Fruit fly (Drosophila melanogaster) whole organism, embryonic: ENCODE data around the gene Tg.

Source experiments
- Adf1 ChIP-seq: fragments of 200-800 bp; sonication (Bioruptor generic); IDR thresholded peaks from 2 replicates; pipeline ENCODE4 v1.3.6; 2022; ENCODE audit warnings: missing biosample characterization, missing genetic modification characterization
- CG10147 ChIP-seq: fragments of 200-800 bp; sonication (Bioruptor generic); optimal IDR thresholded peaks from 2 replicates; lab custom pipeline; 2019; ENCODE audit warnings: missing biosample characterization, mild to moderate bottlenecking, missing genetic modification characterization, moderate library complexity
- CG11696 ChIP-seq: fragments of 200-800 bp; sonication (Bioruptor generic); IDR thresholded peaks from 2 replicates; pipeline ENCODE4 v1.3.6; 2022; ENCODE audit warnings: missing biosample characterization, missing genetic modification characterization
- CG12299 ChIP-seq: fragments of 200-800 bp; sonication (Bioruptor generic); optimal IDR thresholded peaks from 2 replicates; lab custom pipeline; 2018; ENCODE audit warnings: missing biosample characterization, mild to moderate bottlenecking, missing genetic modification characterization
- CG14050 ChIP-seq: fragments of 200-800 bp; sonication (Bioruptor generic); IDR thresholded peaks from 3 replicates; pipeline ENCODE4 v1.3.6; 2022; ENCODE audit warnings: missing biosample characterization, missing genetic modification characterization
- CG14710 ChIP-seq: fragments of 200-800 bp; sonication (Bioruptor generic); optimal IDR thresholded peaks from 3 replicates; lab custom pipeline; 2019; ENCODE audit warnings: missing biosample characterization, mild to moderate bottlenecking, missing genetic modification characterization, moderate library complexity
- CG1647 ChIP-seq: fragments of 200-800 bp; sonication (Bioruptor generic); optimal IDR thresholded peaks from 3 replicates; lab custom pipeline; 2016; ENCODE audit warnings: missing biosample characterization, missing genetic modification characterization
- CG16863 ChIP-seq: fragments of 200-800 bp; sonication (Bioruptor generic); optimal IDR thresholded peaks from 3 replicates; lab custom pipeline; 2016; ENCODE audit warnings: missing biosample characterization, missing genetic modification characterization
- CG17912 ChIP-seq: fragments of 200-800 bp; sonication (Bioruptor generic); optimal IDR thresholded peaks from 2 replicates; lab custom pipeline; 2018; ENCODE audit warnings: missing biosample characterization, mild to moderate bottlenecking, missing genetic modification characterization
- CG34422 ChIP-seq: fragments of 200-800 bp; sonication (Bioruptor generic); IDR thresholded peaks from 3 replicates; pipeline ENCODE4 v1.3.6; 2022; ENCODE audit warnings: missing biosample characterization, missing genetic modification characterization
- CG42726 ChIP-seq: fragments of 200-800 bp; sonication (Bioruptor generic); IDR thresholded peaks from 2 replicates; pipeline ENCODE4 v1.3.6; 2022; ENCODE audit warnings: missing biosample characterization, missing genetic modification characterization; ENCODE audit not compliant: partially characterized antibody
- CG4282 ChIP-seq: fragments of 200-800 bp; sonication (Bioruptor generic); optimal IDR thresholded peaks from 2 replicates; lab custom pipeline; 2016; ENCODE audit warnings: missing biosample characterization, missing genetic modification characterization
- CG4404 ChIP-seq: fragments of 200-800 bp; sonication (Bioruptor generic); IDR thresholded peaks from 2 replicates; pipeline ENCODE4 v1.3.6; 2022; ENCODE audit warnings: missing biosample characterization, missing genetic modification characterization
- CG4707 ChIP-seq: fragments of 200-800 bp; sonication (Bioruptor generic); optimal IDR thresholded peaks from 2 replicates; lab custom pipeline; 2018; ENCODE audit warnings: missing biosample characterization, mild to moderate bottlenecking, missing genetic modification characterization, moderate library complexity
- CG6175 ChIP-seq: fragments of 200-800 bp; sonication (Bioruptor generic); IDR thresholded peaks from 3 replicates; pipeline ENCODE4 v1.3.6; 2022; ENCODE audit warnings: missing biosample characterization, missing genetic modification characterization
- CG6254 ChIP-seq: fragments of 200-800 bp; sonication (Bioruptor generic); optimal IDR thresholded peaks from 3 replicates; lab custom pipeline; 2017; ENCODE audit warnings: mild to moderate bottlenecking, missing biosample characterization, missing genetic modification reagents, missing genetic modification characterization
- CG6683 ChIP-seq: fragments of 200-800 bp; sonication (Bioruptor generic); optimal IDR thresholded peaks from 2 replicates; lab custom pipeline; 2017; ENCODE audit warnings: missing biosample characterization, mild to moderate bottlenecking, missing genetic modification characterization, missing genetic modification reagents
- CG7786 ChIP-seq: fragments of 200-800 bp; sonication (Bioruptor generic); optimal IDR thresholded peaks from 2 replicates; lab custom pipeline; 2016; ENCODE audit warnings: missing biosample characterization, missing genetic modification characterization
- CkIIα-i1 ChIP-seq: fragments of 200-800 bp; sonication (Bioruptor generic); IDR thresholded peaks from 2 replicates; pipeline ENCODE4 v1.3.6; 2022; ENCODE audit warnings: missing biosample characterization, missing genetic modification characterization
- CoRest ChIP-seq: fragments of 200-800 bp; sonication (Bioruptor generic); optimal IDR thresholded peaks from 3 replicates; lab custom pipeline; 2018; ENCODE audit warnings: missing biosample characterization, mild to moderate bottlenecking, missing genetic modification characterization, moderate library complexity
- Dfd ChIP-seq, 2 experiments: fragments of >200 bp; optimal IDR thresholded peaks; 2 replicates each; lab custom pipeline; 2017; ENCODE audit warnings: missing biosample characterization in 2 of 2, missing genetic modification characterization in 2 of 2
- Dip2 ChIP-seq: fragments of 200-800 bp; sonication (Bioruptor generic); IDR thresholded peaks from 2 replicates; pipeline ENCODE4 v1.3.6; 2022; ENCODE audit warnings: missing biosample characterization, missing genetic modification characterization
- Dp ChIP-seq: fragments of 200-800 bp; sonication (Bioruptor generic); optimal IDR thresholded peaks from 2 replicates; lab custom pipeline; 2018; ENCODE audit warnings: missing biosample characterization, mild to moderate bottlenecking, missing genetic modification characterization, moderate library complexity
- Ets97D ChIP-seq: fragments of 200-800 bp; sonication (Bioruptor generic); optimal IDR thresholded peaks from 3 replicates; lab custom pipeline; 2016; ENCODE audit warnings: missing biosample characterization, missing genetic modification characterization
- Meics ChIP-seq: fragments of 200-800 bp; sonication (Bioruptor generic); optimal IDR thresholded peaks from 2 replicates; lab custom pipeline; 2017; ENCODE audit warnings: missing biosample characterization, mild to moderate bottlenecking, missing genetic modification characterization
- Nf-YB ChIP-seq: fragments of 200-800 bp; sonication (Bioruptor generic); optimal IDR thresholded peaks from 3 replicates; lab custom pipeline; 2019; ENCODE audit warnings: missing biosample characterization, mild to moderate bottlenecking, missing genetic modification characterization, moderate library complexity
- Nf-YC ChIP-seq: fragments of 200-800 bp; optimal IDR thresholded peaks from 3 replicates; lab custom pipeline; 2019; ENCODE audit warnings: missing biosample characterization, mild to moderate bottlenecking, missing genetic modification characterization, moderate library complexity
- PHDP ChIP-seq: fragments of 200-800 bp; sonication (Bioruptor generic); optimal IDR thresholded peaks from 3 replicates; lab custom pipeline; 2018; ENCODE audit warnings: missing biosample characterization, mild to moderate bottlenecking, missing genetic modification characterization, moderate library complexity
- Poxn ChIP-seq: fragments of 200-800 bp; sonication (Bioruptor generic); IDR thresholded peaks from 2 replicates; pipeline ENCODE4 v1.3.6; 2022; ENCODE audit warnings: missing biosample characterization, missing genetic modification characterization
- Side ChIP-seq: fragments of 200-800 bp; sonication (Bioruptor generic); optimal IDR thresholded peaks from 2 replicates; lab custom pipeline; 2016; ENCODE audit warnings: missing biosample characterization, missing genetic modification characterization
- ap ChIP-seq: fragments of 200-800 bp; sonication (Bioruptor generic); IDR thresholded peaks from 2 replicates; pipeline ENCODE4 v1.3.6; 2022; ENCODE audit warnings: missing biosample characterization, missing genetic modification characterization
- ase ChIP-seq: fragments of 200-800 bp; sonication (Bioruptor generic); IDR thresholded peaks from 3 replicates; pipeline ENCODE4 v1.3.6; 2022; ENCODE audit warnings: missing biosample characterization, missing genetic modification characterization
- bigmax ChIP-seq: fragments of 200-800 bp; sonication (Bioruptor generic); optimal IDR thresholded peaks from 2 replicates; lab custom pipeline; 2018; ENCODE audit warnings: missing biosample characterization, mild to moderate bottlenecking, missing genetic modification characterization
- dan ChIP-seq: fragments of 200-800 bp; sonication (Bioruptor generic); IDR thresholded peaks from 2 replicates; pipeline ENCODE4 v1.3.6; 2022; ENCODE audit warnings: missing biosample characterization, missing genetic modification characterization
- esg ChIP-seq: fragments of 200-800 bp; sonication (Bioruptor generic); conservative IDR thresholded peaks from 2 replicates; pipeline ENCODE4 v1.3.6; 2022; ENCODE audit warnings: missing biosample characterization, missing genetic modification characterization
- ind ChIP-seq: fragments of 200-800 bp; sonication (Bioruptor generic); optimal IDR thresholded peaks from 3 replicates; lab custom pipeline; 2016; ENCODE audit warnings: missing biosample characterization, missing genetic modification characterization
- jigr1 ChIP-seq: fragments of 200-800 bp; sonication (Bioruptor generic); IDR thresholded peaks from 3 replicates; pipeline ENCODE4 v1.3.6; 2022; ENCODE audit warnings: missing biosample characterization, missing genetic modification characterization
- jumu ChIP-seq: fragments of 200-800 bp; sonication (Bioruptor generic); optimal IDR thresholded peaks from 3 replicates; lab custom pipeline; 2016; ENCODE audit warnings: missing biosample characterization, missing genetic modification characterization
- pb ChIP-seq: fragments of 200-800 bp; sonication (Bioruptor generic); optimal IDR thresholded peaks from 3 replicates; lab custom pipeline; 2016; ENCODE audit warnings: missing biosample characterization, missing genetic modification characterization
- prd ChIP-seq, 3 experiments: fragments of >200 bp in 2 of 3; fragments of 200-800 bp in 1 of 3; sonication (Bioruptor generic) in 1 of 3; optimal IDR thresholded peaks in 2 of 3; IDR thresholded peaks in 1 of 3; 2 replicates in 2 of 3; 3 replicates in 1 of 3; pipeline versions ENCODE4 v1.3.6 to Lab custom; 2017 to 2022; ENCODE audit warnings: missing biosample characterization in 1 of 3, missing genetic modification characterization in 1 of 3
- ranshi ChIP-seq: fragments of 200-800 bp; sonication (Bioruptor generic); IDR thresholded peaks from 2 replicates; pipeline ENCODE4 v1.3.6; 2022; ENCODE audit warnings: missing biosample characterization, missing genetic modification characterization
- sens-2 ChIP-seq: fragments of 200-800 bp; sonication (Bioruptor generic); IDR thresholded peaks from 2 replicates; pipeline ENCODE4 v1.3.6; 2022; ENCODE audit warnings: missing biosample characterization, missing genetic modification characterization
- so ChIP-seq: fragments of 200-800 bp; sonication (Bioruptor generic); IDR thresholded peaks from 3 replicates; pipeline ENCODE4 v1.3.6; 2022; ENCODE audit warnings: missing biosample characterization, missing genetic modification characterization
- tin ChIP-seq: fragments of 200-800 bp; sonication (Bioruptor generic); optimal IDR thresholded peaks from 3 replicates; lab custom pipeline; 2016; ENCODE audit warnings: missing biosample characterization, missing genetic modification characterization
- unpg ChIP-seq: fragments of 200-800 bp; sonication (Bioruptor generic); optimal IDR thresholded peaks from 3 replicates; lab custom pipeline; 2018; ENCODE audit warnings: missing biosample characterization, mild to moderate bottlenecking, missing genetic modification characterization, moderate library complexity
- wek ChIP-seq: fragments of 200-800 bp; sonication (Bioruptor generic); optimal IDR thresholded peaks from 3 replicates; lab custom pipeline; 2018; ENCODE audit warnings: missing biosample characterization, mild to moderate bottlenecking, missing genetic modification characterization, moderate library complexity
- yki ChIP-seq: fragments of >200 bp; optimal IDR thresholded peaks from 3 replicates; lab custom pipeline; 2018
- zfh1 ChIP-seq: fragments of 200-800 bp; sonication (Bioruptor generic); IDR thresholded peaks from 3 replicates; pipeline ENCODE4 v1.3.6; 2022; ENCODE audit warnings: missing biosample characterization, missing genetic modification characterization
- zfh2 ChIP-seq: fragments of 200-800 bp; sonication (Bioruptor generic); optimal IDR thresholded peaks from 2 replicates; lab custom pipeline; 2016; ENCODE audit warnings: missing biosample characterization, missing genetic modification characterization

Gene Tg

DNA sequence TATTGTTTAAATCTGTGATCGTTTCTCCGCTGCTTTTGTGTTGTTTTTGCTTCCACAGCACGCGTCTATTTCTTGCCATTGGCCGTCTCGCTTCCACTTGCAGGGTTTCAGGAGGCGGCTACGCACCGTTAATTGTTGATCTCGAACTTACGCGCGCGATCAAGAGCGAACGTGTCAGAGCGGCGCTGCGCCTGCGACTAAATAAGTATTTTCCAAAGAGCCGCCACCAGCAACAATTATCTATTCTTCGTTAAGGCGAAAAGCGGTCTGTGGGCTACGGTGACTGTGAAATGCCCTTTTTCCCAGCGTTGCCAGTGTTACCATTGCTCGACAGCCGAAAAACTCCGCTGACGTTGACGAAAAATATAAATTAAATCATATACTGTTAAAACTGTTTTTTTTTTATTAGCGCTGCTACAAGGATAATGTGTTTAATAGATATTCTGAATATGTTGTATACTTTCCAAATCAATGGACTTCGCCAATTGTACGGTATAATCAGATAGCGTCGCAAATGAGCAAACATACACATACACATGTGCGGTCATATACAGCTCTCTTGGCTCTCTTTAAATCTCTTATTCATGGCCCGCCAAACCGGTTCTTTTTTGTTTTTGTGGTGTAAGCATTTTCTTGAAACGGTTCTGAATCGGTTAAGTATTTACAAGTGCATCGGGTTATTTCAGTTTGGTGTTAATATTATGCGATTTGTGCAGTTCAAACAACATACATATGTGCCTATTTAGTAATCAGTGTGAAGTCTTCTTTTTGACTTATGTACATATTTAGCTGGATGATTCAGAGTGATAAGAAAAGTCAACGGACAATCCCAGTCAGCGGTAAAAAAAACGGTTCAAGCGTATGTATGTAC, 17.0 kb upstream of the Tg start, which contains the start of gene pes (continued):
- TF ChIP-seq Nf-YB (no peak), CG14710 (peak; percentile 93), Meics (GFP tag; lab: Kevin White, UChicago) (peak; percentile 95), CG10147 (GFP tag; lab: Kevin White, UChicago) (peak; percentile 95), ranshi (GFP tag; lab: Robert Waterston, UW) (peak; percentile 93), Side (peak; percentile 92), Ets97D (peak; percentile 64), ind (GFP tag; lab: Kevin White, UChicago) (peak; percentile 93), Dip2 (peak; percentile 70), CG6175 (GFP tag; lab: Robert Waterston, UW) (peak; percentile 91), CG7786 (GFP tag; lab: Kevin White, UChicago) (peak; percentile 50), CG4707 (GFP tag; lab: Kevin White, UChicago) (peak; percentile 66), tin (GFP tag; lab: Kevin White, UChicago) (peak; percentile 91), sens-2 (GFP tag; lab: Robert Waterston, UW) (peak; percentile 63), esg (GFP tag; lab: Robert Waterston, UW) (peak; percentile 76), Dp (no peak), jigr1 (GFP tag; lab: Robert Waterston, UW) (peak; percentile 72; the same call in 1 of the 3 replicates), Poxn (GFP tag; lab: Robert Waterston, UW) (peak; percentile 82), ase (GFP tag; lab: Robert Waterston, UW) (peak; percentile 89), prd (optimal IDR thresholded peaks at IDR 0.05; lab: Kevin White, UChicago) (no peak), prd (GFP tag; IDR thresholded peaks at IDR 0.05; lab: Robert Waterston, UW) (peak; percentile 97), ap (GFP tag; lab: Robert Waterston, UW) (peak; percentile 67), CG6254 (GFP tag; lab: Kevin White, UChicago) (peak; percentile 86), CG1647 (GFP tag; lab: Kevin White, UChicago) (peak; percentile 87), unpg (peak; percentile 84), jumu (GFP tag; lab: Kevin White, UChicago) (peak; percentile 89), CG12299 (tag; lab: Kevin White, UChicago) (peak; percentile 81), CG4282 (GFP tag; lab: Kevin White, UChicago) (peak; percentile 37), CG4404 (GFP tag; lab: Robert Waterston, UW) (peak; percentile 97), CkIIα-i1 (GFP tag; lab: Robert Waterston, UW) (peak; percentile 50; the same call in 1 of the 2 replicates), Dfd (GFP tag; optimal IDR thresholded peaks at IDR 0.05; lab: Kevin White, UChicago) (no peak), CG16863 (GFP tag; lab: Kevin White, UChicago) (peak; percentile 72), Adf1 (GFP tag; lab: Robert Waterston, UW) (peak; percentile 76), zfh2 (GFP tag; lab: Kevin White, UChicago) (peak; percentile 7), zfh1 (GFP tag; lab: Robert Waterston, UW) (no peak; the same call in 2 of the 3 replicates), yki (lab: Kevin White, UChicago) (peak; percentile 25), CG17912 (GFP tag; lab: Kevin White, UChicago) (peak; percentile 59), bigmax (GFP tag; lab: Kevin White, UChicago) (no peak), CoRest (tag; lab: Kevin White, UChicago) (peak; percentile 94), CG11696 (GFP tag; lab: Robert Waterston, UW) (peak; percentile 81), CG6683 (GFP tag; lab: Kevin White, UChicago) (peak; percentile 88), pb (GFP tag; lab: Kevin White, UChicago) (peak; percentile 83), so (peak; percentile 94), Nf-YC (peak; percentile 81), CG42726 (GFP tag; lab: Robert Waterston, UW) (peak; percentile 55), CG34422 (GFP tag; lab: Robert Waterston, UW) (peak; percentile 95), CG14050 (GFP tag; lab: Robert Waterston, UW) (peak; percentile 86), dan (GFP tag; lab: Robert Waterston, UW) (peak; percentile 88; the same call in 1 of the 2 replicates), wek (GFP tag; lab: Kevin White, UChicago) (peak; percentile 74), PHDP (tag; lab: Kevin White, UChicago) (peak; percentile 4)
